Fruit fly (Drosophila melanogaster) whole organism, embryonic: ENCODE data around the gene CG15475.

ENCODE experiments used
- Ada2b ChIP-seq: fragments of 200-800 bp; sonication (Bioruptor generic); IDR thresholded peaks from 2 replicates; pipeline ENCODE4 v1.3.6; 2022; ENCODE audit warnings: missing biosample characterization, missing genetic modification characterization
- Camta ChIP-seq: fragments of 200-800 bp; sonication (Bioruptor generic); optimal IDR thresholded peaks from 2 replicates; lab custom pipeline; 2016; ENCODE audit warnings: missing biosample characterization, missing genetic modification characterization
- Drgx ChIP-seq: fragments of 200-800 bp; sonication (Bioruptor generic); IDR thresholded peaks from 2 replicates; pipeline ENCODE4 v1.3.6; 2022; ENCODE audit warnings: missing biosample characterization, missing genetic modification characterization
- HLH4C ChIP-seq: fragments of 200-800 bp; sonication (Bioruptor generic); IDR thresholded peaks from 3 replicates; pipeline ENCODE4 v1.3.6; 2022; ENCODE audit warnings: missing biosample characterization, missing genetic modification characterization; ENCODE audit not compliant: partially characterized antibody
- Med ChIP-seq: fragments of 200-800 bp; sonication (Bioruptor generic); peaks from one replicate; lab custom pipeline; 2016; ENCODE audit warnings: missing biosample characterization, missing genetic modification characterization, mild to moderate bottlenecking, inconsistent platforms, moderate library complexity
- Rfx ChIP-seq: fragments of 200-800 bp; sonication (Bioruptor generic); IDR thresholded peaks from 2 replicates; pipeline ENCODE4 v1.3.6; 2022; ENCODE audit warnings: missing biosample characterization, missing genetic modification characterization
- Xrp1 ChIP-seq: fragments of 200-800 bp; sonication (Bioruptor generic); IDR thresholded peaks from 2 replicates; pipeline ENCODE4 v1.3.6; 2022; ENCODE audit warnings: missing biosample characterization, missing genetic modification characterization
- ftz-f1 ChIP-seq: fragments of 200-800 bp; sonication (Bioruptor generic); optimal IDR thresholded peaks from 2 replicates; lab custom pipeline; 2016; ENCODE audit warnings: missing biosample characterization, missing genetic modification characterization
- prd ChIP-seq, 3 experiments: fragments of >200 bp in 2 of 3; fragments of 200-800 bp in 1 of 3; sonication (Bioruptor generic) in 1 of 3; optimal IDR thresholded peaks in 2 of 3; IDR thresholded peaks in 1 of 3; 2 replicates in 2 of 3; 3 replicates in 1 of 3; pipeline versions ENCODE4 v1.3.6 to Lab custom; 2017 to 2022; ENCODE audit warnings: missing biosample characterization in 1 of 3, missing genetic modification characterization in 1 of 3
- row ChIP-seq: fragments of 200-800 bp; sonication (Bioruptor generic); IDR thresholded peaks from 3 replicates; pipeline ENCODE4 v1.3.6; 2022; ENCODE audit warnings: missing biosample characterization, missing genetic modification characterization
- salm ChIP-seq: fragments of 200-800 bp; sonication (Bioruptor generic); optimal IDR thresholded peaks from 2 replicates; lab custom pipeline; 2018; ENCODE audit warnings: missing biosample characterization, mild to moderate bottlenecking, missing genetic modification characterization
- sens ChIP-seq: fragments of 200-800 bp; sonication (Bioruptor generic); peaks from one replicate; lab custom pipeline; 2016; ENCODE audit warnings: missing biosample characterization, missing genetic modification characterization
- slbo ChIP-seq: fragments of 200-800 bp; sonication (Bioruptor generic); IDR thresholded peaks from 2 replicates; pipeline ENCODE4 v1.3.6; 2022; ENCODE audit warnings: missing biosample characterization, missing genetic modification characterization
- sug ChIP-seq: fragments of 200-800 bp; optimal IDR thresholded peaks from 2 replicates; lab custom pipeline; 2019; ENCODE audit warnings: missing biosample characterization, mild to moderate bottlenecking, missing genetic modification characterization, moderate library complexity

Gene CG15475

DNA sequence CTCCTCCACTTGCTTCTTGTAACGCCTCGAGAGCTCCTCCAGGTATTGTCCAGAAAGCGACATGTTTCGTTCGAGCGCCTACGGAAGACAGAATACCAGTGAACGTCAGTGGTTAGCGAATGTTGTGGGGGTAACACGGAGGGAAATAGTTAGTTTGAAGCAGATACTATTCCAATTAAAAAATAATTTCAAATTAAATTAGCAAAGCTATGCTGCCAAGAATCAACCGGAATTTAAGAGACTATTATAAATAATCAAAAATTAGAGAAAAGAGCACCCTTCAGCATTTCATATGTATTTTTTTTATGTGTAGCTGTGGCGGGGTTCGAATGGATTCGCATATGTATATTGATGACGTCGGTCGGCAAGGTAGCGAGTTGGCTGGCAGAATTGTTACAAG, 46.7 kb downstream of the CG15475 start:
- TF ChIP-seq Xrp1 (GFP tag; lab: Robert Waterston, UW) (peak; percentile 19; the same call in 1 of the 2 replicates), row (GFP tag; lab: Robert Waterston, UW) (peak; percentile 23; the same call in 1 of the 3 replicates), ftz-f1 (GFP tag; lab: Kevin White, UChicago) (no peak), sug (tag; lab: Kevin White, UChicago) (no peak), Drgx (0 out of 2 replicates have a peak, but pooled peaks have one; percentile 12), prd (optimal IDR thresholded peaks at IDR 0.05; lab: Kevin White, UChicago) (no peak), prd (GFP tag; IDR thresholded peaks at IDR 0.05; lab: Robert Waterston, UW) (peak; percentile 24; the same call in 1 of the 3 replicates), Rfx (GFP tag; lab: Robert Waterston, UW) (peak; percentile 25; the same call in 1 of the 2 replicates), salm (tag; lab: Kevin White, UChicago) (no peak), Med (GFP tag; lab: Kevin White, UChicago) (peak; percentile 55), sens (GFP tag; lab: Kevin White, UChicago) (peak; percentile 72), Ada2b (GFP tag; lab: Robert Waterston, UW) (0 out of 2 replicates have a peak, but pooled peaks have one; percentile 14), slbo (GFP tag; lab: Robert Waterston, UW) (0 out of 2 replicates have a peak, but pooled peaks have one; percentile 37)

dm6 chr2L:20664428-20664827, 50.1 kb downstream of the CG15475 start:
- no peak for TF ChIP-seq Camta
- TF ChIP-seq sens (GFP tag; lab: Kevin White, UChicago), result peak; percentile 3
- TF ChIP-seq HLH4C (GFP tag; lab: Robert Waterston, UW), result no peak
